Fruit fly (Drosophila melanogaster): ENCODE data around the gene GCS1.

Gene GCS1

dm6 chrX:11325175-11325768, 22.5 kb downstream of the GCS1 start, which contains the start of gene Gapvd1 (continued):
- TF ChIP-seq CG13775 (GFP tag; optimal IDR thresholded peaks at IDR 0.05) (no peak), CkIIα-i1 (GFP tag; IDR thresholded peaks at IDR 0.05) (no peak), Scr (GFP tag; IDR thresholded peaks at IDR 0.05; ENCODE audit: partially characterized antibody) (peak; percentile 86), Ets97D (GFP tag; optimal IDR thresholded peaks at IDR 0.05) (peak; percentile 28), CG9797 (GFP tag; optimal IDR thresholded peaks at IDR 0.05) (peak; percentile 28), CG2116 (GFP tag; optimal IDR thresholded peaks at IDR 0.05) (peak; percentile 66), tgo (GFP tag; IDR thresholded peaks at IDR 0.05) (0 out of 3 replicates have a peak, but pooled peaks have one; percentile 14), CG17186 (GFP tag; optimal IDR thresholded peaks at IDR 0.05) (peak; percentile 72), CG2120 (GFP tag; optimal IDR thresholded peaks at IDR 0.05) (peak; percentile 49), lilli (GFP tag; optimal IDR thresholded peaks at IDR 0.05) (peak; percentile 44), pan (optimal IDR thresholded peaks at IDR 0.05) (no peak), pan (GFP tag; optimal IDR thresholded peaks at IDR 0.05 in 1 of 2, IDR thresholded peaks at IDR 0.05 in 1 of 2) (no peak), CG32532 (GFP tag; IDR thresholded peaks at IDR 0.05) (peak; percentile 44), stwl (tag; optimal IDR thresholded peaks at IDR 0.05) (peak; percentile 53), CG15601 (tag; optimal IDR thresholded peaks at IDR 0.05) (no peak), CG14860 (GFP tag; IDR thresholded peaks at IDR 0.05; ENCODE audit: partially characterized antibody) (peak; percentile 80), ato (GFP tag; IDR thresholded peaks at IDR 0.05; ENCODE audit: partially characterized antibody) (peak; percentile 82), CG11093 (GFP tag; IDR thresholded peaks at IDR 0.05) (no peak), CG42726 (GFP tag; IDR thresholded peaks at IDR 0.05; ENCODE audit: partially characterized antibody) (peak; percentile 87), CG31388 (GFP tag; optimal IDR thresholded peaks at IDR 0.05) (no peak), klu (GFP tag; IDR thresholded peaks at IDR 0.05) (no peak), mam (GFP tag; optimal IDR thresholded peaks at IDR 0.05) (peak; percentile 16), ems (GFP tag; optimal IDR thresholded peaks at IDR 0.05) (peak; percentile 3), CG8924 (tag; optimal IDR thresholded peaks at IDR 0.05) (peak; percentile 47), Ets65A (GFP tag) (peak; percentile 43), zen2 (GFP tag; IDR thresholded peaks at IDR 0.05; ENCODE audit: partially characterized antibody) (peak; percentile 73), CG11456 (GFP tag; IDR thresholded peaks at IDR 0.05) (peak; percentile 31; the same call in 1 of the 3 replicates), Nf-YC (tag; optimal IDR thresholded peaks at IDR 0.05) (peak; percentile 11), Hmr (GFP tag; optimal IDR thresholded peaks at IDR 0.05) (peak; percentile 6), CG12299 (tag; optimal IDR thresholded peaks at IDR 0.05) (peak; percentile 41), YL-1 (GFP tag; optimal IDR thresholded peaks at IDR 0.05) (peak; percentile 38), HmgZ (tag; optimal IDR thresholded peaks at IDR 0.05) (peak; percentile 43), Dll (GFP tag; IDR thresholded peaks at IDR 0.05; ENCODE audit: partially characterized antibody) (peak; percentile 82), CG12769 (tag; optimal IDR thresholded peaks at IDR 0.05) (peak; percentile 34), zf30C (GFP tag; optimal IDR thresholded peaks at IDR 0.05) (no peak), CG17568 (GFP tag; optimal IDR thresholded peaks at IDR 0.05) (peak; percentile 26), aop (GFP tag; IDR thresholded peaks at IDR 0.05) (no peak), abd-A (tag; optimal IDR thresholded peaks at IDR 0.05) (peak; percentile 8), CG10543 (GFP tag; optimal IDR thresholded peaks at IDR 0.05) (no peak), repo (GFP tag; optimal IDR thresholded peaks at IDR 0.05) (no peak), sug (tag; optimal IDR thresholded peaks at IDR 0.05) (peak; percentile 3), Dp (GFP tag; optimal IDR thresholded peaks at IDR 0.05) (peak; percentile 28), CG8290 (GFP tag; optimal IDR thresholded peaks at IDR 0.05) (no peak), CG8290 (tag; optimal IDR thresholded peaks at IDR 0.05) (peak in 1 of 2 experiments; percentile 46), grau (tag; optimal IDR thresholded peaks at IDR 0.05) (peak; percentile 9), CG3163 (GFP tag; optimal IDR thresholded peaks at IDR 0.05) (peak; percentile 2), CG14710 (tag; optimal IDR thresholded peaks at IDR 0.05) (peak; percentile 49), sim (GFP tag; IDR thresholded peaks at IDR 0.05) (no peak), CG4360 (GFP tag; IDR thresholded peaks at IDR 0.05) (peak; percentile 93), CG10565 (GFP tag; optimal IDR thresholded peaks at IDR 0.05) (no peak)
